Worm (Caenorhabditis elegans) whole organism, L1 larva: ENCODE results near the gene ostf-4.

Source experiments
- F16B12.6 ChIP-seq: fragments of 150-350 bp; optimal IDR thresholded peaks from 2 replicates; lab custom pipeline; 2014; ENCODE audit warnings: missing biosample characterization, missing genetic modification characterization
- Y116A8C.19 ChIP-seq: sonication (generic microtip); optimal IDR thresholded peaks from 2 replicates; lab custom pipeline; 2016; ENCODE audit warnings: missing compliant biosample characterization, missing genetic modification characterization, borderline replicate concordance
- aly-2 ChIP-seq: fragments of 150-350 bp; optimal IDR thresholded peaks from 2 replicates; lab custom pipeline; 2014; ENCODE audit warnings: missing biosample characterization, missing genetic modification characterization
- ama-1 ChIP-seq: fragments of 150-350 bp; optimal IDR thresholded peaks from 2 replicates; lab custom pipeline; 2014
- ceh-82 ChIP-seq, 3 experiments: fragments of 150-350 bp in 1 of 3; sonication (generic microtip) in 2 of 3; optimal IDR thresholded peaks; 2 replicates each; lab custom pipeline; 2014 to 2017; ENCODE audit warnings: missing biosample characterization in 3 of 3, missing genetic modification characterization in 3 of 3
- efl-1 ChIP-seq, 4 experiments: fragments of 150-350 bp; optimal IDR thresholded peaks in 3 of 4; peaks in 1 of 4; 1 replicate in 1 of 4; 2 replicates in 3 of 4; lab custom pipeline; 2014; ENCODE audit warnings: missing biosample characterization in 2 of 4, missing genetic modification characterization in 2 of 4, missing genetic modification reagents in 2 of 4
- egl-27 ChIP-seq, 2 experiments: fragments of 150-350 bp in 1 of 2; sonication (generic microtip); optimal IDR thresholded peaks; 3 replicates each; lab custom pipeline; 2017 to 2018; ENCODE audit warnings: missing biosample characterization in 2 of 2, missing genetic modification characterization in 2 of 2, missing genetic modification reagents in 2 of 2
- elt-2 ChIP-seq: sonication (generic microtip); optimal IDR thresholded peaks from 2 replicates; lab custom pipeline; 2016; ENCODE audit warnings: missing genetic modification characterization, mild to moderate bottlenecking, inconsistent platforms, missing compliant biosample characterization, missing genetic modification reagents
- elt-3 ChIP-seq, 6 experiments: fragments of 150-350 bp in 1 of 6; sonication (generic microtip); optimal IDR thresholded peaks; 2 replicates each; lab custom pipeline; 2017 to 2018; ENCODE audit warnings: missing biosample characterization in 6 of 6, missing genetic modification characterization in 6 of 6, inconsistent platforms in 1 of 6
- fkh-10 ChIP-seq: sonication (generic microtip); optimal IDR thresholded peaks from 2 replicates; lab custom pipeline; 2017; ENCODE audit warnings: missing biosample characterization, missing genetic modification reagents, missing genetic modification characterization
- fos-1 ChIP-seq: fragments of 150-350 bp; optimal IDR thresholded peaks from 2 replicates; lab custom pipeline; 2014; ENCODE audit warnings: missing biosample characterization, missing genetic modification characterization
- lin-39 ChIP-seq: fragments of 150-350 bp; optimal IDR thresholded peaks from 2 replicates; lab custom pipeline; 2014; ENCODE audit warnings: missing biosample characterization, missing genetic modification reagents, missing genetic modification characterization
- nhr-11 ChIP-seq: fragments of 150-350 bp; optimal IDR thresholded peaks from 2 replicates; lab custom pipeline; 2014; ENCODE audit warnings: missing biosample characterization, missing genetic modification characterization
- nhr-12 ChIP-seq: sonication (generic microtip); optimal IDR thresholded peaks from 2 replicates; lab custom pipeline; 2017; ENCODE audit warnings: missing biosample characterization, missing genetic modification characterization
- nhr-19 ChIP-seq: fragments of 200-800 bp; sonication (Bioruptor generic); conservative IDR thresholded peaks from 2 replicates; pipeline ENCODE4 v1.3.6; 2022; ENCODE audit warnings: missing genetic modification characterization, missing compliant biosample characterization
- nhr-47 ChIP-seq: sonication (generic microtip); optimal IDR thresholded peaks from 2 replicates; lab custom pipeline; 2016; ENCODE audit warnings: mild to moderate bottlenecking, missing genetic modification characterization, moderate library complexity, missing compliant biosample characterization
- nhr-77 ChIP-seq: fragments of 150-350 bp; optimal IDR thresholded peaks from 2 replicates; lab custom pipeline; 2014; ENCODE audit warnings: missing biosample characterization, missing genetic modification characterization
- nhr-85 ChIP-seq: sonication (generic microtip); peaks from one replicate; lab custom pipeline; 2016; ENCODE audit warnings: missing genetic modification characterization, inconsistent platforms, missing compliant biosample characterization
- pag-3 ChIP-seq: sonication (generic microtip); optimal IDR thresholded peaks from 2 replicates; lab custom pipeline; 2017; ENCODE audit warnings: missing genetic modification characterization, mild to moderate bottlenecking, missing compliant biosample characterization, antibody characterized with exemption, borderline replicate concordance; ENCODE audit not compliant: insufficient read depth
- pqm-1 ChIP-seq: sonication (generic microtip); optimal IDR thresholded peaks from 3 replicates; lab custom pipeline; 2017; ENCODE audit warnings: missing biosample characterization, missing genetic modification characterization
- sptf-1 ChIP-seq: fragments of 150-350 bp; optimal IDR thresholded peaks from 2 replicates; lab custom pipeline; 2014; ENCODE audit warnings: missing biosample characterization, missing genetic modification characterization
- sup-37 ChIP-seq: fragments of 200-800 bp; sonication (Bioruptor generic); optimal IDR thresholded peaks from 2 replicates; lab custom pipeline; 2018; ENCODE audit warnings: mild to moderate bottlenecking, missing genetic modification characterization, missing compliant biosample characterization
- swsn-7 ChIP-seq: sonication (generic microtip); optimal IDR thresholded peaks from 2 replicates; lab custom pipeline; 2016; ENCODE audit warnings: missing genetic modification characterization, missing compliant biosample characterization
- unc-62 ChIP-seq: fragments of 150-350 bp; optimal IDR thresholded peaks from 2 replicates; lab custom pipeline; 2014; ENCODE audit warnings: missing biosample characterization, missing genetic modification reagents, missing genetic modification characterization
- unc-98 ChIP-seq: fragments of 200-800 bp; sonication (Bioruptor generic); IDR thresholded peaks from 2 replicates; pipeline ENCODE4 v1.3.6; 2022; ENCODE audit warnings: missing genetic modification characterization, missing compliant biosample characterization
- zip-4 ChIP-seq: fragments of 200-800 bp; sonication (Bioruptor generic); optimal IDR thresholded peaks from 2 replicates; lab custom pipeline; 2018; ENCODE audit warnings: mild to moderate bottlenecking, missing genetic modification characterization, moderate library complexity, missing compliant biosample characterization
- ztf-4 ChIP-seq: fragments of 150-350 bp; optimal IDR thresholded peaks from 2 replicates; lab custom pipeline; 2014; ENCODE audit warnings: missing biosample characterization, missing genetic modification characterization

ostf-4 gene

DNA sequence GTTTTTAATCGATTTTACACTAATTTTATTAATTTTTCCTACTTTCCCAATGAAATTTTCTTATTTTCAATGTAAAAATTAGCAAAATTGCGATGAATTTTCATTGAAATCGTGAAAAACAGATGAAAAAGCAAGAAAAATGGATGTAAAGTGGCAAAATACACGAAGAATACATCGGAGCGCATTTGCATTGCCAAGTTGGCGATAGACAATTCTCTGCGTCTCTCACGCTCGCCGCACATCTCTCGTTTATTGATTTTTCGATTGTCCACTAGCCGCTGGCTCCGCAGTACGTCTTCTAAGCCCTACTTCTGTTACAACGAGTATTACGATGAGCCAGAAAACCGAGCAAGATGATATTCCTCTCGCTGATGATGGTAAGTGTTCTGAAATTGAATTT, 396 bp upstream of the ostf-4 start, which contains the start of gene unc-69 (continued):
- no peak for TF ChIP-seq pag-3 (tag; lab: Kevin White, UChicago)

DNA sequence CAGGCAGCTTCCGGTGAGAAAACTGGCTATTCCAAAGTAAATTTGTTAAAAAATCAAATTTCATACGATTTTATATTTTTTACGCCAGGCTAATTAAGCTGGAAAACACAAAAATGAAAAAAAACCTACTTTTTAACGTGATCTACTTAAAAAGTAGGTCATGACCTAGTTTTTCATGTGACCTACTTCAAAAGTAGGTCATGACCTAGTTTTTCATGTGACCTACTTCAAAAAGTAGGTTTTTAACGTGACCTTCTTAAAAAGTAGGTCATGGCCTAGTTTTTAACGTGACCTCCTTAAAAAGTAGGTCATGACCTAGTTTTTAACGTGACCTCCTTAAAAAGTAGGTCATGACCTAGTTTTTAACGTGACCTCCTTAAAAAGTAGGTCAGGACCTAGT, 1.7 kb downstream of the ostf-4 start:
- peak; percentile 93 for TF ChIP-seq nhr-85 (tag; lab: Kevin White, UChicago)

DNA sequence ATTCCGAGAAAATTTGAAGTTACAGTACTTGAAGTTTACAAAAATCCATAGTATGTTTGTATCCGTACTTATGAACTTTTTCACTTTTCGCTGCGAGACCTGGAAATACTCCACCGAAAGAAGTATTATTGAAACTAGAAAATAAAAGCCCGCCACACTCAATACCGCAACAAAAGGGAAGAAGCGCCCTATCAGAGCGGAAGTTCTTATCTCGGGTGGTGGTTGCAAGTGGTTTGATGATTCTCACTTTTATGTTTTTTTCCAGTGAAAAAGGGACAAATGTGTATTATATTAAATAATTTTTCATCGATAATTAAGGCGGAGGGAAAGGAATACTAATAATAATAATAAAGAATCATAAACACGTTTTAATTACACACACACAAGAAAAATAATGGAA, 4.1 kb downstream of the ostf-4 start:
- peak; percentile 10 for TF ChIP-seq elt-2 (tag; lab: Kevin White, UChicago)
- TF ChIP-seq unc-98 (GFP tag; lab: Robert Waterston, UW): no peak
- no peak for TF ChIP-seq aly-2 (tag; lab: Kevin White, UChicago)
- no peak for TF ChIP-seq efl-1 (optimal IDR thresholded peaks at IDR 0.05; lab: Kevin White, UChicago)
- peak in 1 of 2 experiments; percentile 1 for TF ChIP-seq efl-1 (GFP tag; optimal IDR thresholded peaks at IDR 0.05 in 1 of 2; lab: Kevin White, UChicago)
- TF ChIP-seq, all 84 proteins: peak for 2

DNA sequence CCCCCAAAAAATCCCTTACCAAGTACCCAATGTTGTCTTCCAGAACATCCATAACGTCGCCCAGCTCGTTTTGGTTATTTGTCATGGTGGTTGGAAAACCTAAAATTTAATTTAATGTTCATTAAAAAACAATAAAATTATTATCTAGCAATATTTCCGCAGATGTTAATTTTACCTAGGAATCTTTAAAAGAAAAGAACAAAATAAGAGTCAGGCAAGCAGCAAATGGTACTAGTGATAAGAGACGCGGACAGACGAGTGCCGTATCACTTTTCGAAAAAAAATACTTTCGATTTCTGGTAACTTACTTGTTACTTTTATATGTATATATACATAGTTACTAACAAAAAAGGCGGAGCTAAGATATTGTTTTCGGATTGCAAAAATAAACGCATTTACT, 7.3 kb downstream of the ostf-4 start, which contains the start of gene T07A5.7:
Gene T07A5.7, minus strand, starts transcription at position 101 of the 400 bp plus-strand sequence.
- no peak for TF ChIP-seq egl-27 (tag; optimal IDR thresholded peaks at IDR 0.05; lab: Kevin White, UChicago)
- no peak for TF ChIP-seq efl-1 (optimal IDR thresholded peaks at IDR 0.05; lab: Kevin White, UChicago)
- peak in 1 of 2 experiments; percentile 59 for TF ChIP-seq efl-1 (GFP tag; optimal IDR thresholded peaks at IDR 0.05 in 1 of 2; lab: Kevin White, UChicago)
- no peak for TF ChIP-seq fkh-10 (GFP tag; lab: Kevin White, UChicago)
- TF ChIP-seq ztf-4 (tag; lab: Kevin White, UChicago): no peak
- no peak for TF ChIP-seq Y116A8C.19 (tag; lab: Kevin White, UChicago)
- no peak for TF ChIP-seq unc-62 (GFP tag; lab: Kevin White, UChicago)
- TF ChIP-seq, all 84 proteins: peak for 1

DNA sequence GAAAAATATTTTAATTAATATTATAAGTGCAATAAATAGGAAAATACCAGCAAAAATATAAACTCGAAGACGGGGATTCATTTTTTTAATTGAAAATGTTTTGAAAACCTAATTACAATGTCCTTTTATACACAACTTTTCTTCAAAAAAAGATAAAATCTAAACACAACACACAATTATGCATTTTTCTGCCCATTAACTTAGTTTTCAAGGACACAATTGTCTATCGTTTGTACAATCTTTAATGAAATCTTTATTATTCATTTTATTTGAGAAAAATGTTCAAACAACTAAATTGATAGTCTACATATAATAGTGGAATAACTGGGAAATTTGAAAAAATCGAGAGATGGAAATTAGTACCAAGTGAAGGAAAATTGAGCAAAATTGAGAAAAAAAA, 12.3 kb downstream of the ostf-4 start, which contains the start of gene T07A5.1:
Gene T07A5.1, minus strand, starts transcription at position 149 of the 400 bp plus-strand sequence.
- peak; percentile 15 for TF ChIP-seq lin-39 (tag; lab: Kevin White, UChicago)
- TF ChIP-seq nhr-85 (tag; lab: Kevin White, UChicago): peak; percentile 60
- TF ChIP-seq sup-37 (GFP tag; lab: Kevin White, UChicago): no peak
- TF ChIP-seq elt-3 (tag; optimal IDR thresholded peaks at IDR 0.05; lab: Kevin White, UChicago): no peak
- no peak for TF ChIP-seq nhr-19 (GFP tag; lab: Robert Waterston, UW)
- TF ChIP-seq nhr-12 (tag; lab: Kevin White, UChicago): no peak
- no peak for TF ChIP-seq nhr-11 (tag; lab: Kevin White, UChicago)
- no peak for TF ChIP-seq pqm-1 (tag; lab: Kevin White, UChicago)
- no peak for TF ChIP-seq Y116A8C.19 (tag; lab: Kevin White, UChicago)
- TF ChIP-seq swsn-7: no peak

DNA sequence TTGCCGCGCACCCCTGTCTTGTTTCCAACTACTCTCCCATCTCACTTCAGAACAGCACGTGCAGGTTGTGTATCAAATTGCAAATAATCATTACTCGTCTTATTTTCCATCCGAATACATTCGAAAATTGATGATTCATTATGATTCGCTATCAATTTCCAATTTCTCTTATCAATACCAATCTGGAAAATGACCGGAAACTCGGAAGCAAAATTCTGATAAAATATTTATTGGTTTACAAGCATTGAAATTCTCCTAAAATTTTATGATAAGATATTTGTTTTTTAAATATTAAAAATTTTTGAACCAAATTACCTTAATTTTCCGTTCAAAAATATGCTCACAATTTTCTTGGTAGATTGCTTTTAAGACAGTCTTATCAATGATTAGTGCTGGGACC, 13.1 kb downstream of the ostf-4 start:
- TF ChIP-seq efl-1 (optimal IDR thresholded peaks at IDR 0.05; lab: Kevin White, UChicago) (no peak), efl-1 (GFP tag; optimal IDR thresholded peaks at IDR 0.05 in 1 of 2; lab: Kevin White, UChicago) (peak in 1 of 2 experiments; percentile 18), ama-1 (lab: Kevin White, UChicago) (no peak), elt-2 (tag; lab: Kevin White, UChicago) (peak; percentile 76)

DNA sequence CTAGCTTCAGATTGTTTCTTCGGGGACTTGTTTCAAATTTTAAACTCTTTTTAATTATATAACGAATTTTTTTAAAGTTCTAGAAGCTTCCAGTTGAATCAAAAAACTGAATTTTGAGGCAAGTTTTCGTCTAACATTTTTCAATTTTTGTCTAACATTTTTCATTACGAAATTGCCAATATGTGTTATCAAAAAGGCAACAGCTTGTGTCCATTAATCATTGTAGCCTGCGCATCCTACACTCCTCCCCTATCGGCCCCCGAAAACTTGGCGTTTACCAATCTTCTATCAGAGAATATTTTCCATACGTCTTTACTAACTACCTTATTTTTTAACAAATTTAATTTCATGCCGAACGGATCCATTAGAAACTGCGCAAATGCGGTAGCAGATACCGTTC, 18.3 kb downstream of the ostf-4 start, which contains the start of gene vglu-3:
Gene vglu-3, plus strand, starts transcription at position 301 of the 400 bp plus-strand sequence.
- TF ChIP-seq unc-62 (GFP tag; lab: Kevin White, UChicago) (no peak), zip-4 (GFP tag; lab: Kevin White, UChicago) (no peak), nhr-77 (tag; lab: Kevin White, UChicago) (no peak), ceh-82 (tag; optimal IDR thresholded peaks at IDR 0.05; lab: Kevin White, UChicago) (no peak), elt-3 (tag; optimal IDR thresholded peaks at IDR 0.05; lab: Kevin White, UChicago) (no peak), F16B12.6 (no peak), egl-27 (tag; optimal IDR thresholded peaks at IDR 0.05; lab: Kevin White, UChicago) (no peak), fos-1 (no peak), efl-1 (optimal IDR thresholded peaks at IDR 0.05; lab: Kevin White, UChicago) (no peak), efl-1 (GFP tag; optimal IDR thresholded peaks at IDR 0.05 in 1 of 2; lab: Kevin White, UChicago) (no peak), nhr-47 (tag; lab: Kevin White, UChicago) (no peak), sptf-1 (tag; lab: Kevin White, UChicago) (no peak)
